Worm (Caenorhabditis elegans) whole organism, late embryonic: ENCODE data around the gene smk-1.

Source experiments
- C08G9.2 ChIP-seq: sonication (generic microtip); optimal IDR thresholded peaks from 2 replicates; lab custom pipeline; 2016; ENCODE audit warnings: mild to moderate bottlenecking, missing genetic modification characterization, moderate library complexity, missing compliant biosample characterization
- C38D4.7 ChIP-seq: fragments of 200-800 bp; sonication (Bioruptor generic); optimal IDR thresholded peaks from 2 replicates; lab custom pipeline; 2018; ENCODE audit warnings: mild to moderate bottlenecking, missing genetic modification characterization, moderate library complexity, missing compliant biosample characterization
- F13H6.1 ChIP-seq: sonication (generic microtip); optimal IDR thresholded peaks from 2 replicates; lab custom pipeline; 2016; ENCODE audit warnings: missing genetic modification characterization, missing compliant biosample characterization
- K02D7.2 ChIP-seq: sonication (generic microtip); optimal IDR thresholded peaks from 2 replicates; lab custom pipeline; 2017; ENCODE audit warnings: mild to moderate bottlenecking, missing genetic modification characterization, missing compliant biosample characterization
- Y22D7AL.16 ChIP-seq: sonication (generic microtip); optimal IDR thresholded peaks from 2 replicates; lab custom pipeline; 2016; ENCODE audit warnings: missing genetic modification characterization, missing compliant biosample characterization
- ceh-19 ChIP-seq: fragments of 200-800 bp; sonication (Bioruptor generic); optimal IDR thresholded peaks from 2 replicates; lab custom pipeline; 2018; ENCODE audit warnings: mild to moderate bottlenecking, missing genetic modification characterization, missing compliant biosample characterization
- ceh-24 ChIP-seq: sonication (generic microtip); optimal IDR thresholded peaks from 2 replicates; lab custom pipeline; 2016; ENCODE audit warnings: mild to moderate bottlenecking, missing genetic modification characterization, missing compliant biosample characterization
- ceh-30 ChIP-seq: fragments of 150-350 bp; optimal IDR thresholded peaks from 2 replicates; lab custom pipeline; 2014; ENCODE audit warnings: missing biosample characterization, missing genetic modification characterization
- ceh-45 ChIP-seq: fragments of 200-800 bp; sonication (Bioruptor generic); IDR thresholded peaks from 2 replicates; pipeline ENCODE4 v1.3.6; 2022; ENCODE audit warnings: missing genetic modification reagents, missing genetic modification characterization, missing compliant biosample characterization
- ceh-48 ChIP-seq: sonication (generic microtip); optimal IDR thresholded peaks from 2 replicates; lab custom pipeline; 2016; ENCODE audit warnings: missing genetic modification characterization, inconsistent platforms, missing compliant biosample characterization
- ceh-6 ChIP-seq: fragments of 200-800 bp; sonication (Bioruptor generic); optimal IDR thresholded peaks from 2 replicates; lab custom pipeline; 2018; ENCODE audit warnings: mild to moderate bottlenecking, missing genetic modification characterization, missing compliant biosample characterization
- dmd-4 ChIP-seq: sonication (generic microtip); optimal IDR thresholded peaks from 2 replicates; lab custom pipeline; 2016; ENCODE audit warnings: borderline replicate concordance, missing genetic modification characterization, missing compliant biosample characterization
- elt-2 ChIP-seq: sonication (generic microtip); optimal IDR thresholded peaks from 2 replicates; lab custom pipeline; 2016; ENCODE audit warnings: missing genetic modification reagents, missing genetic modification characterization, missing compliant biosample characterization
- eyg-1 ChIP-seq: sonication (generic microtip); optimal IDR thresholded peaks from 2 replicates; lab custom pipeline; 2016; ENCODE audit warnings: missing genotype, missing genetic modification characterization, missing compliant biosample characterization
- fkh-10 ChIP-seq: fragments of 150-350 bp; optimal IDR thresholded peaks from 2 replicates; lab custom pipeline; 2014; ENCODE audit warnings: missing biosample characterization, missing genetic modification reagents, missing genetic modification characterization
- gmeb-2 ChIP-seq: sonication (generic microtip); optimal IDR thresholded peaks from 2 replicates; lab custom pipeline; 2016; ENCODE audit warnings: missing genetic modification characterization, inconsistent platforms, missing compliant biosample characterization
- hlh-30 ChIP-seq: sonication (generic microtip); optimal IDR thresholded peaks from 2 replicates; lab custom pipeline; 2017; ENCODE audit warnings: antibody characterized with exemption, missing genetic modification characterization, missing compliant biosample characterization; ENCODE audit not compliant: insufficient read depth
- hlh-8 ChIP-seq: sonication (generic microtip); optimal IDR thresholded peaks from 2 replicates; lab custom pipeline; 2016; ENCODE audit warnings: missing genotype, missing genetic modification characterization, missing compliant biosample characterization
- madf-2 ChIP-seq: sonication (generic microtip); optimal IDR thresholded peaks from 2 replicates; lab custom pipeline; 2017; ENCODE audit warnings: missing genetic modification characterization, missing compliant biosample characterization
- nfya-1 ChIP-seq: sonication (generic microtip); optimal IDR thresholded peaks from 2 replicates; lab custom pipeline; 2017; ENCODE audit warnings: missing genetic modification characterization, mild to moderate bottlenecking, missing compliant biosample characterization, antibody characterized with exemption, moderate library complexity
- nhr-11 ChIP-seq: fragments of 150-350 bp; optimal IDR thresholded peaks from 2 replicates; lab custom pipeline; 2014; ENCODE audit warnings: missing biosample characterization, missing genetic modification characterization
- odd-2 ChIP-seq: sonication (generic microtip); optimal IDR thresholded peaks from 2 replicates; lab custom pipeline; 2017; ENCODE audit warnings: antibody characterized with exemption, mild to moderate bottlenecking, missing genetic modification characterization, missing compliant biosample characterization
- pag-3 ChIP-seq: sonication (generic microtip); optimal IDR thresholded peaks from 2 replicates; lab custom pipeline; 2016; ENCODE audit warnings: missing compliant biosample characterization, missing genetic modification characterization, borderline replicate concordance
- pat-9 ChIP-seq: fragments of 200-800 bp; sonication (Bioruptor generic); optimal IDR thresholded peaks from 2 replicates; lab custom pipeline; 2018; ENCODE audit warnings: mild to moderate bottlenecking, missing genetic modification characterization, moderate library complexity, missing compliant biosample characterization
- pqm-1 ChIP-seq: sonication (generic microtip); optimal IDR thresholded peaks from 2 replicates; lab custom pipeline; 2016; ENCODE audit warnings: missing genetic modification characterization, missing compliant biosample characterization
- pros-1 ChIP-seq: fragments of 150-350 bp; optimal IDR thresholded peaks from 2 replicates; lab custom pipeline; 2014; ENCODE audit warnings: missing biosample characterization, missing genetic modification reagents, missing genetic modification characterization
- ref-2 ChIP-seq: sonication (generic microtip); optimal IDR thresholded peaks from 2 replicates; lab custom pipeline; 2016; ENCODE audit warnings: missing genetic modification characterization, missing compliant biosample characterization
- rnt-1 ChIP-seq: sonication (generic microtip); optimal IDR thresholded peaks from 2 replicates; lab custom pipeline; 2016; ENCODE audit warnings: missing genetic modification characterization, missing compliant biosample characterization
- sox-4 ChIP-seq: sonication (generic microtip); optimal IDR thresholded peaks from 2 replicates; lab custom pipeline; 2017; ENCODE audit warnings: mild to moderate bottlenecking, missing genetic modification characterization, inconsistent platforms, missing compliant biosample characterization
- tbx-2 ChIP-seq: sonication (generic microtip); optimal IDR thresholded peaks from 2 replicates; lab custom pipeline; 2016; ENCODE audit warnings: missing genetic modification characterization, missing compliant biosample characterization
- tbx-7 ChIP-seq: sonication (generic microtip); optimal IDR thresholded peaks from 2 replicates; lab custom pipeline; 2016; ENCODE audit warnings: missing genotype, missing genetic modification characterization, missing compliant biosample characterization
- ttx-3 ChIP-seq: sonication (generic microtip); optimal IDR thresholded peaks from 2 replicates; lab custom pipeline; 2016; ENCODE audit warnings: missing genetic modification reagents, missing genetic modification characterization, missing compliant biosample characterization
- unc-3 ChIP-seq, 2 experiments: fragments of 200-800 bp in 1 of 2; sonication (Bioruptor generic) in 1 of 2; sonication (generic microtip) in 1 of 2; conservative IDR thresholded peaks in 1 of 2; optimal IDR thresholded peaks in 1 of 2; 2 replicates each; pipeline versions ENCODE4 v1.3.6 to Lab custom; 2016 to 2022; ENCODE audit warnings: missing compliant biosample characterization in 2 of 2, missing genetic modification characterization in 2 of 2, missing genetic modification reagents in 1 of 2
- unc-42 ChIP-seq: sonication (generic microtip); optimal IDR thresholded peaks from 2 replicates; lab custom pipeline; 2016; ENCODE audit warnings: missing genotype, missing genetic modification characterization, missing compliant biosample characterization
- zip-5 ChIP-seq: sonication (generic microtip); optimal IDR thresholded peaks from 2 replicates; lab custom pipeline; 2016; ENCODE audit warnings: missing genetic modification characterization, missing compliant biosample characterization

Gene smk-1

ce11 chrV:8607353-8607850, at the start of gene smk-1:
smk-1 (plus strand) TSS chrV:8607800.
- TF ChIP-seq C38D4.7 (GFP tag; lab: Kevin White, UChicago) (no peak), odd-2 (tag; lab: Kevin White, UChicago) (no peak), rnt-1 (tag; lab: Kevin White, UChicago) (no peak), dmd-4 (tag; lab: Kevin White, UChicago) (no peak), ceh-24 (tag; lab: Kevin White, UChicago) (no peak), gmeb-2 (tag; lab: Kevin White, UChicago) (no peak), F13H6.1 (tag; lab: Kevin White, UChicago) (no peak), Y22D7AL.16 (tag; lab: Kevin White, UChicago) (no peak), madf-2 (tag; lab: Kevin White, UChicago) (no peak), pat-9 (tag; lab: Kevin White, UChicago) (no peak), eyg-1 (tag; lab: Kevin White, UChicago) (no peak), sox-4 (no peak), K02D7.2 (tag; lab: Kevin White, UChicago) (no peak), ceh-6 (GFP tag; lab: Kevin White, UChicago) (no peak), ceh-30 (tag; lab: Kevin White, UChicago) (no peak), ttx-3 (tag; lab: Kevin White, UChicago) (no peak), pqm-1 (tag; lab: Kevin White, UChicago) (no peak), pag-3 (tag; lab: Kevin White, UChicago) (no peak), zip-5 (tag; lab: Kevin White, UChicago) (no peak)

ce11 chrV:8560916-8561315, 46.7 kb upstream of the smk-1 start, which contains the start of gene acr-16:
acr-16 (plus strand) TSS chrV:8561216.
- TF ChIP-seq C08G9.2 (tag; lab: Kevin White, UChicago) = no peak
- TF ChIP-seq ref-2 (tag; lab: Kevin White, UChicago) = no peak
- no peak for TF ChIP-seq unc-42 (tag; lab: Kevin White, UChicago)
- TF ChIP-seq unc-3 (GFP tag; conservative IDR thresholded peaks at IDR 0.05; lab: Robert Waterston, UW) = no peak
- no peak for TF ChIP-seq unc-3 (tag; optimal IDR thresholded peaks at IDR 0.05; lab: Kevin White, UChicago)
- TF ChIP-seq tbx-2 (tag; lab: Kevin White, UChicago) = no peak

ce11 chrV:8565075-8565474, 42.5 kb upstream of the smk-1 start, which contains the start of gene F25G6.8:
F25G6.8 (minus strand) TSS chrV:8565175.
- TF ChIP-seq dmd-4 (tag; lab: Kevin White, UChicago) = no peak
- TF ChIP-seq tbx-7 = no peak
- TF ChIP-seq nfya-1 = no peak
- TF ChIP-seq nhr-11 = no peak
- no peak for TF ChIP-seq pag-3 (tag; lab: Kevin White, UChicago)
- no peak for TF ChIP-seq ceh-19
- TF ChIP-seq ceh-45 (GFP tag; lab: Robert Waterston, UW) = no peak
- no peak for TF ChIP-seq F13H6.1 (tag; lab: Kevin White, UChicago)
- TF ChIP-seq rnt-1 (tag; lab: Kevin White, UChicago) = no peak
- no peak for TF ChIP-seq elt-2 (tag; lab: Kevin White, UChicago)
- no peak for TF ChIP-seq gmeb-2 (tag; lab: Kevin White, UChicago)
- no peak for TF ChIP-seq hlh-30
- no peak for TF ChIP-seq pros-1 (tag; lab: Kevin White, UChicago)
- no peak for TF ChIP-seq ceh-48 (tag; lab: Kevin White, UChicago)
- no peak for TF ChIP-seq Y22D7AL.16 (tag; lab: Kevin White, UChicago)
- no peak for TF ChIP-seq hlh-8

- TF ChIP-seq fkh-10 (GFP tag; lab: Kevin White, UChicago) (no peak), ceh-45 (GFP tag; lab: Robert Waterston, UW) (no peak), K02D7.2 (tag; lab: Kevin White, UChicago) (no peak)
- TF ChIP-seq, all 69 proteins: peak for 0
Measured at ce11 chrV:8569172-8569571, 38.4 kb upstream of the smk-1 start.
